Fruit fly (Drosophila melanogaster): ENCODE measurements around the gene LanA.

LanA gene

DNA sequence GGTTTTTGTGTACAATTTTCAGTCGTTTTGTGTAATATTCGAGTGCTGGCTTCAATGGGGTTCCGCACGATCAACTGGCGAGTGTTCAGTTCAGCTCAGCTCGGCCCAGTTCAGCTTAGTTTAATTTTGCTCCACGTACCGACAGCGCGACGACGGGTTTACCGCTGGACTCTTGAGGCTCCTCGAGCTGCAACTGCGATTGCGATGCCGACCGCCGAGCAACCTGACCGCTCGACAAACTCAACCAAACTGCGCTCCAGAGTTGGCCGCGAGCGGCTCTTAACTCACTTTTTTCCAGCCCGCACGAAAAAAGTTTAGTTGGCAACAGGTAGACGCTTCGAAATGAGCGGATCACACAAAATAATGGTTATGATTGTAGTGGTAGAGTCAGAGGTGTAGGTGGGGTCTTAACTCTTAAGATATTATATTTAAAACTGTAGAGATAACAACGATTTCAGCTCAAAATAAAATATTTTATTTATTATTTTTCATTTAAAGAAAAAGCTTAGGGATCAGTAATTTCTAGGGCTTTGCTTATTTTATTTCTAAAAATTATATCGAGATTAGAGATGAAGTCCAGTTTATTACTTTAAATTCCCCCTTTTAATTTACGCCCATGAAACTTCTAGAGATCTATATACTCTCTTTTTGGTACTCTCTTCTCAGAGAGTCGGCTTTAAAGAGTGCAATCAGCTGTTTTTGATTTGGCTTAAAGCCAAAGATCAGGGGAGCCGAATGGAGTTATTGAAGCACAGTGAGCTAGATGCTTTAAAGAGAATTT is 38.8 kb upstream of the LanA start, which contains the start of gene Best2 (continued):
- TF ChIP-seq Asciz (GFP tag; optimal IDR thresholded peaks at IDR 0.05) = peak; percentile 77
- TF ChIP-seq Adf1 (GFP tag; IDR thresholded peaks at IDR 0.05) = peak; percentile 67
- peak; percentile 94 for TF ChIP-seq Dbx (GFP tag; IDR thresholded peaks at IDR 0.05)
- TF ChIP-seq CG6272 (GFP tag; IDR thresholded peaks at IDR 0.05) = peak; percentile 94
- peak; percentile 74 for TF ChIP-seq ewg (GFP tag; optimal IDR thresholded peaks at IDR 0.05)
- TF ChIP-seq NFAT (GFP tag; IDR thresholded peaks at IDR 0.05) = peak; percentile 83
- peak; percentile 93 for TF ChIP-seq CG34422 (GFP tag; IDR thresholded peaks at IDR 0.05)
- peak; percentile 2 for TF ChIP-seq mirr (GFP tag; optimal IDR thresholded peaks at IDR 0.05)
- TF ChIP-seq gce (GFP tag; IDR thresholded peaks at IDR 0.05) = peak; percentile 49; the same call in 1 of the 3 replicates
- TF ChIP-seq CG4282 (GFP tag; optimal IDR thresholded peaks at IDR 0.05) = no peak
- no peak for TF ChIP-seq luna (GFP tag; optimal IDR thresholded peaks at IDR 0.05)
- no peak for TF ChIP-seq D (optimal IDR thresholded peaks at IDR 0.05)
- peak; percentile 77 for TF ChIP-seq D (GFP tag; optimal IDR thresholded peaks at IDR 0.05)
- TF ChIP-seq CG17829 (tag; optimal IDR thresholded peaks at IDR 0.05) = peak; percentile 90
- peak; percentile 82 for TF ChIP-seq lilli (GFP tag; optimal IDR thresholded peaks at IDR 0.05)
- peak; percentile 26; the same call in 1 of the 2 replicates for TF ChIP-seq bowl (GFP tag; IDR thresholded peaks at IDR 0.05)
- TF ChIP-seq E2f2 (GFP tag; IDR thresholded peaks at IDR 0.05) = peak; percentile 76
- TF ChIP-seq CG12219 (GFP tag; optimal IDR thresholded peaks at IDR 0.05) = peak; percentile 58
- TF ChIP-seq fru (optimal IDR thresholded peaks at IDR 0.05) = no peak
- TF ChIP-seq CG2120 (GFP tag; optimal IDR thresholded peaks at IDR 0.05) = peak; percentile 91
- TF ChIP-seq gro (GFP tag; optimal IDR thresholded peaks at IDR 0.05) = peak; percentile 49
- peak; percentile 95 for TF ChIP-seq Xrp1 (GFP tag; IDR thresholded peaks at IDR 0.05)
- peak; percentile 96 for TF ChIP-seq sens (GFP tag)
- peak; percentile 83; the same call in 1 of the 2 replicates for TF ChIP-seq toy (GFP tag; IDR thresholded peaks at IDR 0.05)
- TF ChIP-seq CG6254 (GFP tag; optimal IDR thresholded peaks at IDR 0.05) = peak; percentile 44
- no peak for TF ChIP-seq disco-r (GFP tag; optimal IDR thresholded peaks at IDR 0.05)
- peak; percentile 87 for TF ChIP-seq CG18599 (GFP tag; optimal IDR thresholded peaks at IDR 0.05)
- peak; percentile 36 for TF ChIP-seq CG15073 (GFP tag; optimal IDR thresholded peaks at IDR 0.05)
- TF ChIP-seq vvl (GFP tag; IDR thresholded peaks at IDR 0.05) = peak; percentile 92
- peak; percentile 88 for TF ChIP-seq lab (GFP tag; optimal IDR thresholded peaks at IDR 0.05)
- no peak for TF ChIP-seq prd (optimal IDR thresholded peaks at IDR 0.05)
- peak; percentile 94 for TF ChIP-seq prd (GFP tag; IDR thresholded peaks at IDR 0.05)
- TF ChIP-seq Trl (optimal IDR thresholded peaks at IDR 0.05) = peak; percentile 49 to 70
- peak; percentile 73 for TF ChIP-seq Trl (GFP tag; optimal IDR thresholded peaks at IDR 0.05)
- TF ChIP-seq CG10274 (GFP tag; optimal IDR thresholded peaks at IDR 0.05) = peak; percentile 46
- no peak for TF ChIP-seq CG17802 (tag; optimal IDR thresholded peaks at IDR 0.05)
- TF ChIP-seq sr (GFP tag; IDR thresholded peaks at IDR 0.05) = no peak
- TF ChIP-seq Lpt (GFP tag; optimal IDR thresholded peaks at IDR 0.05) = no peak
- no peak for TF ChIP-seq HLHmδ (GFP tag; optimal IDR thresholded peaks at IDR 0.05)
- peak; percentile 14 for TF ChIP-seq fd64A (GFP tag; optimal IDR thresholded peaks at IDR 0.05)
- TF ChIP-seq C15 (GFP tag; IDR thresholded peaks at IDR 0.05) = peak; percentile 84
- peak; percentile 96 for TF ChIP-seq dmrt99B (tag; optimal IDR thresholded peaks at IDR 0.05)
- peak; percentile 89 for TF ChIP-seq klu (GFP tag; IDR thresholded peaks at IDR 0.05)
- peak; percentile 81 for TF ChIP-seq CG11456 (GFP tag; IDR thresholded peaks at IDR 0.05)
- peak; percentile 80 for TF ChIP-seq cwo (GFP tag; optimal IDR thresholded peaks at IDR 0.05)
- TF ChIP-seq Opbp (GFP tag; IDR thresholded peaks at IDR 0.05; ENCODE audit: partially characterized antibody) = 0 out of 3 replicates have a peak, but pooled peaks have one; percentile 36
- peak; percentile 92 for TF ChIP-seq CG18262 (tag; optimal IDR thresholded peaks at IDR 0.05)
- peak; percentile 38; the same call in 1 of the 2 replicates for TF ChIP-seq bbx (GFP tag; IDR thresholded peaks at IDR 0.05; ENCODE audit: partially characterized antibody)
- peak; percentile 64 for TF ChIP-seq dimm (GFP tag; IDR thresholded peaks at IDR 0.05)
- TF ChIP-seq CG11504 (tag; optimal IDR thresholded peaks at IDR 0.05) = peak; percentile 90
- TF ChIP-seq so (GFP tag; IDR thresholded peaks at IDR 0.05) = peak; percentile 90
